Fruit fly (Drosophila melanogaster) whole organism, embryonic: ENCODE results near the gene CG32040.
A peak's percentile ranks its signal among the peaks of the same experiment; 100 is the strongest.

Source experiments
- ATbp ChIP-seq: fragments of 200-800 bp; sonication (Bioruptor generic); optimal IDR thresholded peaks from 2 replicates; lab custom pipeline; 2017; ENCODE audit warnings: missing biosample characterization, mild to moderate bottlenecking, missing genetic modification characterization, missing genetic modification reagents
- BtbVII ChIP-seq: fragments of 200-800 bp; sonication (Bioruptor generic); optimal IDR thresholded peaks from 3 replicates; lab custom pipeline; 2017; ENCODE audit warnings: missing biosample characterization, mild to moderate bottlenecking, missing genetic modification characterization
- CG10147 ChIP-seq: fragments of 200-800 bp; sonication (Bioruptor generic); optimal IDR thresholded peaks from 2 replicates; lab custom pipeline; 2019; ENCODE audit warnings: missing biosample characterization, mild to moderate bottlenecking, missing genetic modification characterization, moderate library complexity
- CG10543 ChIP-seq: fragments of 200-800 bp; sonication (Bioruptor generic); optimal IDR thresholded peaks from 3 replicates; lab custom pipeline; 2017; ENCODE audit warnings: missing biosample characterization, mild to moderate bottlenecking, missing genetic modification characterization, moderate library complexity
- CG11456 ChIP-seq: fragments of 200-800 bp; sonication (Bioruptor generic); IDR thresholded peaks from 3 replicates; pipeline ENCODE4 v1.3.6; 2022; ENCODE audit warnings: missing biosample characterization, missing genetic modification characterization
- CG12299 ChIP-seq: fragments of 200-800 bp; sonication (Bioruptor generic); optimal IDR thresholded peaks from 2 replicates; lab custom pipeline; 2018; ENCODE audit warnings: missing biosample characterization, mild to moderate bottlenecking, missing genetic modification characterization
- CG13287 ChIP-seq: fragments of 200-800 bp; sonication (Bioruptor generic); IDR thresholded peaks from 2 replicates; pipeline ENCODE4 v1.3.6; 2022; ENCODE audit warnings: missing biosample characterization, missing genetic modification characterization; ENCODE audit not compliant: partially characterized antibody
- CG13296 ChIP-seq: fragments of 200-800 bp; sonication (Bioruptor generic); optimal IDR thresholded peaks from 3 replicates; lab custom pipeline; 2018; ENCODE audit warnings: missing biosample characterization, mild to moderate bottlenecking, missing genetic modification characterization
- CG14014 ChIP-seq: fragments of 200-800 bp; sonication (Bioruptor generic); IDR thresholded peaks from 2 replicates; pipeline ENCODE4 v1.3.6; 2022; ENCODE audit warnings: missing biosample characterization, missing genetic modification characterization
- CG14860 ChIP-seq: fragments of 200-800 bp; sonication (Bioruptor generic); IDR thresholded peaks from 3 replicates; pipeline ENCODE4 v1.3.6; 2022; ENCODE audit warnings: missing biosample characterization, missing genetic modification characterization; ENCODE audit not compliant: partially characterized antibody
- CG1529 ChIP-seq: fragments of 200-800 bp; sonication (Bioruptor generic); optimal IDR thresholded peaks from 3 replicates; lab custom pipeline; 2018; ENCODE audit warnings: missing biosample characterization, missing genetic modification characterization
- CG15479 ChIP-seq: fragments of 200-800 bp; sonication (Bioruptor generic); optimal IDR thresholded peaks from 3 replicates; lab custom pipeline; 2019; ENCODE audit warnings: missing biosample characterization, mild to moderate bottlenecking, missing genetic modification characterization, moderate library complexity
- CG1647 ChIP-seq: fragments of 200-800 bp; sonication (Bioruptor generic); optimal IDR thresholded peaks from 3 replicates; lab custom pipeline; 2016; ENCODE audit warnings: missing biosample characterization, missing genetic modification characterization
- CG16779 ChIP-seq: fragments of 200-800 bp; sonication (Bioruptor generic); IDR thresholded peaks from 2 replicates; pipeline ENCODE4 v1.3.6; 2022; ENCODE audit warnings: missing biosample characterization, missing genetic modification characterization
- CG16863 ChIP-seq: fragments of 200-800 bp; sonication (Bioruptor generic); optimal IDR thresholded peaks from 3 replicates; lab custom pipeline; 2016; ENCODE audit warnings: missing biosample characterization, missing genetic modification characterization
- CG2129 ChIP-seq: fragments of 200-800 bp; sonication (Bioruptor generic); IDR thresholded peaks from 2 replicates; pipeline ENCODE4 v1.3.6; 2022; ENCODE audit warnings: missing biosample characterization, missing genetic modification characterization; ENCODE audit not compliant: partially characterized antibody
- CG30020 ChIP-seq: fragments of 200-800 bp; optimal IDR thresholded peaks from 2 replicates; lab custom pipeline; 2019; ENCODE audit warnings: missing biosample characterization, mild to moderate bottlenecking, missing genetic modification characterization, moderate library complexity
- CG3407 ChIP-seq: fragments of 200-800 bp; sonication (Bioruptor generic); optimal IDR thresholded peaks from 2 replicates; lab custom pipeline; 2018; ENCODE audit warnings: missing biosample characterization, mild to moderate bottlenecking, missing genetic modification characterization
- CG4820 ChIP-seq: fragments of 200-800 bp; sonication (Bioruptor generic); optimal IDR thresholded peaks from 3 replicates; lab custom pipeline; 2016; ENCODE audit warnings: missing biosample characterization, missing genetic modification characterization
- CG6854 ChIP-seq: fragments of 200-800 bp; sonication (Bioruptor generic); optimal IDR thresholded peaks from 3 replicates; lab custom pipeline; 2017; ENCODE audit warnings: missing biosample characterization, mild to moderate bottlenecking, missing genetic modification characterization
- CG7987 ChIP-seq: fragments of 200-800 bp; sonication (Bioruptor generic); optimal IDR thresholded peaks from 2 replicates; lab custom pipeline; 2018; ENCODE audit warnings: missing biosample characterization, mild to moderate bottlenecking, missing genetic modification characterization, moderate library complexity
- CG8765 ChIP-seq: fragments of 200-800 bp; sonication (Bioruptor generic); IDR thresholded peaks from 2 replicates; pipeline ENCODE4 v1.3.6; 2022; ENCODE audit warnings: missing biosample characterization, missing genetic modification characterization
- CG8924 ChIP-seq: fragments of 200-800 bp; optimal IDR thresholded peaks from 3 replicates; lab custom pipeline; 2019; ENCODE audit warnings: missing biosample characterization, mild to moderate bottlenecking, missing genetic modification characterization, moderate library complexity
- CG9817 ChIP-seq: fragments of 200-800 bp; sonication (Bioruptor generic); optimal IDR thresholded peaks from 2 replicates; lab custom pipeline; 2018; ENCODE audit warnings: missing biosample characterization, mild to moderate bottlenecking, missing genetic modification characterization, moderate library complexity
- Fer2 ChIP-seq: fragments of 200-800 bp; sonication (Bioruptor generic); optimal IDR thresholded peaks from 2 replicates; lab custom pipeline; 2018; ENCODE audit warnings: missing biosample characterization, mild to moderate bottlenecking, missing genetic modification characterization, moderate library complexity
- H2.0 ChIP-seq: fragments of 200-800 bp; sonication (Bioruptor generic); IDR thresholded peaks from 2 replicates; pipeline ENCODE4 v1.3.6; 2022; ENCODE audit warnings: missing biosample characterization, missing genetic modification characterization
- Hey ChIP-seq: fragments of 200-800 bp; sonication (Bioruptor generic); optimal IDR thresholded peaks from 3 replicates; lab custom pipeline; 2018; ENCODE audit warnings: missing biosample characterization, mild to moderate bottlenecking, missing genetic modification characterization
- HmgZ ChIP-seq: fragments of 200-800 bp; sonication (Bioruptor generic); optimal IDR thresholded peaks from 2 replicates; lab custom pipeline; 2018; ENCODE audit warnings: missing biosample characterization, mild to moderate bottlenecking, missing genetic modification characterization
- Nf-YC ChIP-seq: fragments of 200-800 bp; optimal IDR thresholded peaks from 3 replicates; lab custom pipeline; 2019; ENCODE audit warnings: missing biosample characterization, mild to moderate bottlenecking, missing genetic modification characterization, moderate library complexity
- Xrp1 ChIP-seq: fragments of 200-800 bp; sonication (Bioruptor generic); IDR thresholded peaks from 2 replicates; pipeline ENCODE4 v1.3.6; 2022; ENCODE audit warnings: missing biosample characterization, missing genetic modification characterization
- bcd ChIP-seq: fragments of 200-800 bp; sonication (Bioruptor generic); optimal IDR thresholded peaks from 2 replicates; lab custom pipeline; 2017; ENCODE audit warnings: missing biosample characterization, mild to moderate bottlenecking, missing genetic modification characterization
- exex ChIP-seq: fragments of 200-800 bp; sonication (Bioruptor generic); optimal IDR thresholded peaks from 4 replicates; lab custom pipeline; 2018; ENCODE audit warnings: missing biosample characterization, mild to moderate bottlenecking, missing genetic modification characterization, moderate library complexity
- gcm ChIP-seq: fragments of 200-800 bp; sonication (Bioruptor generic); optimal IDR thresholded peaks from 2 replicates; lab custom pipeline; 2019; ENCODE audit warnings: missing biosample characterization, mild to moderate bottlenecking, missing genetic modification characterization, moderate library complexity
- gfzf ChIP-seq: fragments of 200-800 bp; sonication (Bioruptor generic); optimal IDR thresholded peaks from 2 replicates; lab custom pipeline; 2016; ENCODE audit warnings: missing biosample characterization, mild to moderate bottlenecking, missing genetic modification characterization, moderate library complexity
- grn ChIP-seq: fragments of 200-800 bp; sonication (Bioruptor generic); optimal IDR thresholded peaks from 3 replicates; lab custom pipeline; 2017; ENCODE audit warnings: missing biosample characterization, missing genetic modification characterization
- jigr1 ChIP-seq: fragments of 200-800 bp; sonication (Bioruptor generic); IDR thresholded peaks from 3 replicates; pipeline ENCODE4 v1.3.6; 2022; ENCODE audit warnings: missing biosample characterization, missing genetic modification characterization
- lbe ChIP-seq: fragments of 200-800 bp; sonication (Bioruptor generic); optimal IDR thresholded peaks from 2 replicates; lab custom pipeline; 2016; ENCODE audit warnings: missing biosample characterization, mild to moderate bottlenecking, missing genetic modification characterization
- mirr ChIP-seq: fragments of 200-800 bp; sonication (Bioruptor generic); optimal IDR thresholded peaks from 3 replicates; lab custom pipeline; 2018; ENCODE audit warnings: missing biosample characterization, mild to moderate bottlenecking, missing genetic modification characterization
- nerfin-2 ChIP-seq: fragments of 200-800 bp; sonication (Bioruptor generic); IDR thresholded peaks from 2 replicates; pipeline ENCODE4 v1.3.6; 2022; ENCODE audit warnings: missing biosample characterization, missing genetic modification characterization; ENCODE audit not compliant: partially characterized antibody
- pnt ChIP-seq: fragments of 200-800 bp; sonication (Bioruptor generic); optimal IDR thresholded peaks from 3 replicates; lab custom pipeline; 2016; ENCODE audit warnings: missing biosample characterization, missing genetic modification characterization
- pzg ChIP-seq: fragments of 200-800 bp; sonication (Bioruptor generic); optimal IDR thresholded peaks from 3 replicates; lab custom pipeline; 2018; ENCODE audit warnings: missing biosample characterization, mild to moderate bottlenecking, missing genetic modification characterization, moderate library complexity
- sna ChIP-seq: fragments of 200-800 bp; sonication (Bioruptor generic); IDR thresholded peaks from 2 replicates; pipeline ENCODE4 v1.3.6; 2022; ENCODE audit warnings: missing biosample characterization, missing genetic modification characterization; ENCODE audit not compliant: partially characterized antibody
- ssp ChIP-seq: fragments of 200-800 bp; sonication (Bioruptor generic); IDR thresholded peaks from 2 replicates; pipeline ENCODE4 v1.3.6; 2022; ENCODE audit warnings: missing biosample characterization, missing genetic modification characterization
- sug ChIP-seq: fragments of 200-800 bp; optimal IDR thresholded peaks from 2 replicates; lab custom pipeline; 2019; ENCODE audit warnings: missing biosample characterization, mild to moderate bottlenecking, missing genetic modification characterization, moderate library complexity
- tup ChIP-seq: fragments of 200-800 bp; sonication (Bioruptor generic); optimal IDR thresholded peaks from 2 replicates; lab custom pipeline; 2016; ENCODE audit warnings: missing biosample characterization, mild to moderate bottlenecking, missing genetic modification characterization, moderate library complexity
- vfl ChIP-seq: fragments of 200-800 bp; sonication (Bioruptor generic); optimal IDR thresholded peaks from 2 replicates; lab custom pipeline; 2016; ENCODE audit warnings: missing biosample characterization, missing genetic modification characterization
- vvl ChIP-seq: fragments of 200-800 bp; sonication (Bioruptor generic); IDR thresholded peaks from 2 replicates; pipeline ENCODE4 v1.3.6; 2022; ENCODE audit warnings: missing biosample characterization, missing genetic modification characterization
- wor ChIP-seq: fragments of 200-800 bp; sonication (Bioruptor generic); IDR thresholded peaks from 2 replicates; pipeline ENCODE4 v1.3.6; 2022; ENCODE audit warnings: missing biosample characterization, missing genetic modification characterization
- zfh1 ChIP-seq: fragments of 200-800 bp; sonication (Bioruptor generic); IDR thresholded peaks from 3 replicates; pipeline ENCODE4 v1.3.6; 2022; ENCODE audit warnings: missing biosample characterization, missing genetic modification characterization
- zfh2 ChIP-seq: fragments of 200-800 bp; sonication (Bioruptor generic); optimal IDR thresholded peaks from 2 replicates; lab custom pipeline; 2016; ENCODE audit warnings: missing biosample characterization, missing genetic modification characterization

Gene CG32040

DNA sequence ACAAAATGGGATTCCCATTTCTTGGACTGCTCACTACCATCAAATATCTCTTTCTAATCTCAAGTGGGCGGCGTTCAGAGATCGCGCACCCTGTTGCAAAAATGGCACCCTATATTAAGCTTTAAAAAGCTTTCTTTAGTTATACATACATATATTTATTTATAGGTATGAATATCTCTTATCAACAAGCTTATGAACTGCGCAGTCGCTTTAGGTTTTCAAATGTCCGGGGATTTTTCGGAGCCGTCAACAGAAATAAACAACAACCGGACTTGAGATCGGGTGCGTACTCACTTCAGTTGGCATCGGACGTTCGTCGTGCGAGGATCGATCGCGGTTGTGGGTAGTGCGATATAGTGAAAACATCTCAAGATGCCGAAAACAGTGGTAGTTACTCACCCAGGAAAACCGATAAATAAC is 4.5 kb upstream of the CG32040 start, which contains the start of gene PGRP-LF (continued):
- TF ChIP-seq jigr1 (GFP tag; lab: Robert Waterston, UW) (no peak), CG9817 (tag; lab: Kevin White, UChicago) (no peak), CG8765 (GFP tag; lab: Robert Waterston, UW) (no peak), gfzf (no peak), CG8924 (tag; lab: Kevin White, UChicago) (no peak), gcm (no peak), tup (no peak), wor (GFP tag; lab: Robert Waterston, UW) (no peak), CG13296 (GFP tag; lab: Kevin White, UChicago) (peak; percentile 29), CG6854 (GFP tag; lab: Kevin White, UChicago) (no peak), lbe (GFP tag; lab: Kevin White, UChicago) (peak; percentile 54)
- TF ChIP-seq, all 482 proteins: peak for 87

DNA sequence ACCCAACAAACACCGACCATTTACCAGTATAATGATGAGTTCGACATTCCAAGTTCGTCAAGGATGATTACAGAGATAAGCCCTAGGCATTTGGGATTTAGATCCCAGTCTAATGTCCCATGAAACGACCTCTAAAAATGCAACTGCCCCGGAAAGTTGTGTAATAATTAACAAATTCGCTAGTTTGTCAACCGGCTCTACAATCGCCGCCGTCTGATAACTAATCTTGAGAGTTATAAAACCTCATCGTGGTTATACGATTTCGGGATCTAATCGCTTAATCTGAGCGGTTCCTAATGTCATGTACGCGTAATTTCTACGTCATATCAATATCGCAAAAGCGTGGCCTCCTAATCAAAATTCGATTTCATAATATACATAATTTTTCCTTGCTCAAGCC is 1.7 kb downstream of the CG32040 start:
- TF ChIP-seq CG16779 (GFP tag; lab: Robert Waterston, UW), result no peak
- TF ChIP-seq CG7987 (GFP tag; lab: Kevin White, UChicago), result no peak
- TF ChIP-seq pnt (GFP tag; lab: Kevin White, UChicago), result no peak
- peak; percentile 59 for TF ChIP-seq Hey (tag; lab: Kevin White, UChicago)
- TF ChIP-seq CG10147 (GFP tag; lab: Kevin White, UChicago), result no peak
- no peak for TF ChIP-seq CG10543 (GFP tag; lab: Kevin White, UChicago)
- TF ChIP-seq CG3407 (GFP tag; lab: Kevin White, UChicago), result no peak
- TF ChIP-seq exex (tag; lab: Kevin White, UChicago), result peak; percentile 98
- no peak for TF ChIP-seq CG14860 (GFP tag; lab: Robert Waterston, UW)
- TF ChIP-seq nerfin-2, result no peak
- TF ChIP-seq zfh2 (GFP tag; lab: Kevin White, UChicago), result no peak
- no peak for TF ChIP-seq CG2129
- peak; percentile 36 for TF ChIP-seq mirr (GFP tag; lab: Kevin White, UChicago)
- TF ChIP-seq CG1529 (GFP tag; lab: Kevin White, UChicago), result no peak
- no peak for TF ChIP-seq CG14014 (GFP tag; lab: Robert Waterston, UW)
- no peak for TF ChIP-seq Fer2 (tag; lab: Kevin White, UChicago)
- no peak for TF ChIP-seq vvl (GFP tag; lab: Robert Waterston, UW)
- TF ChIP-seq sna (GFP tag; lab: Robert Waterston, UW), result no peak
- no peak for TF ChIP-seq H2.0 (GFP tag; lab: Robert Waterston, UW)
- TF ChIP-seq Xrp1 (GFP tag; lab: Robert Waterston, UW), result no peak
- TF ChIP-seq CG16863 (GFP tag; lab: Kevin White, UChicago), result no peak
- no peak for TF ChIP-seq CG8924 (tag; lab: Kevin White, UChicago)
- no peak for TF ChIP-seq CG11456 (GFP tag; lab: Robert Waterston, UW)
- TF ChIP-seq grn (GFP tag; lab: Kevin White, UChicago), result peak; percentile 79
- TF ChIP-seq ATbp, result no peak
- peak; percentile 47 for TF ChIP-seq sug (tag; lab: Kevin White, UChicago)
- TF ChIP-seq jigr1 (GFP tag; lab: Robert Waterston, UW), result no peak
- TF ChIP-seq pzg (GFP tag; lab: Kevin White, UChicago), result no peak
- TF ChIP-seq CG13287 (GFP tag; lab: Robert Waterston, UW), result no peak
- TF ChIP-seq CG4820 (GFP tag; lab: Kevin White, UChicago), result no peak
- TF ChIP-seq zfh1 (GFP tag; lab: Robert Waterston, UW), result no peak
- no peak for TF ChIP-seq CG15479 (GFP tag; lab: Kevin White, UChicago)
- peak; percentile 46 for TF ChIP-seq BtbVII
- no peak for TF ChIP-seq CG12299 (tag; lab: Kevin White, UChicago)
- no peak for TF ChIP-seq ssp (GFP tag; lab: Robert Waterston, UW)
- TF ChIP-seq CG1647, result no peak
- TF ChIP-seq bcd, result no peak
- no peak for TF ChIP-seq CG30020 (tag; lab: Kevin White, UChicago)
- no peak for TF ChIP-seq HmgZ (tag; lab: Kevin White, UChicago)
- TF ChIP-seq vfl, result no peak
- no peak for TF ChIP-seq Nf-YC (tag; lab: Kevin White, UChicago)
